Fruit fly (Drosophila melanogaster) whole organism, prepupa: Measurements from ENCODE around the gene IFT57.
A peak's percentile ranks its signal among the peaks of the same experiment; 100 is the strongest.

Source experiments
- Blimp-1 ChIP-seq: fragments of 200-800 bp; sonication (Bioruptor generic); optimal IDR thresholded peaks from 3 replicates; lab custom pipeline; 2017; ENCODE audit warnings: missing biosample characterization, missing genetic modification characterization, mild to moderate bottlenecking, moderate library complexity, missing genetic modification reagents
- CG10631 ChIP-seq: fragments of 200-800 bp; sonication (Bioruptor generic); optimal IDR thresholded peaks from 2 replicates; lab custom pipeline; 2016; ENCODE audit warnings: missing biosample characterization, missing genetic modification characterization
- CG10669 ChIP-seq: fragments of 200-800 bp; sonication (Bioruptor generic); optimal IDR thresholded peaks from 3 replicates; lab custom pipeline; 2018; ENCODE audit warnings: missing biosample characterization, mild to moderate bottlenecking, missing genetic modification characterization, moderate library complexity
- CG11294 ChIP-seq: fragments of 200-800 bp; sonication (Bioruptor generic); IDR thresholded peaks from 2 replicates; pipeline ENCODE4 v1.3.6; 2022; ENCODE audit warnings: missing biosample characterization, missing genetic modification characterization
- CG11902 ChIP-seq: fragments of 200-800 bp; sonication (Bioruptor generic); optimal IDR thresholded peaks from 3 replicates; lab custom pipeline; 2016; ENCODE audit warnings: missing biosample characterization, missing genetic modification characterization
- CG15336 ChIP-seq: fragments of 200-800 bp; sonication (Bioruptor generic); IDR thresholded peaks from 2 replicates; pipeline ENCODE4 v1.3.6; 2022; ENCODE audit warnings: missing biosample characterization, missing genetic modification characterization
- CG1621 ChIP-seq: fragments of 200-800 bp; sonication (Bioruptor generic); optimal IDR thresholded peaks from 3 replicates; lab custom pipeline; 2018; ENCODE audit warnings: missing biosample characterization, mild to moderate bottlenecking, missing genetic modification characterization
- CG16779 ChIP-seq: fragments of 200-800 bp; sonication (Bioruptor generic); optimal IDR thresholded peaks from 3 replicates; lab custom pipeline; 2017; ENCODE audit warnings: missing biosample characterization, mild to moderate bottlenecking, missing genetic modification characterization
- CG3032 ChIP-seq: fragments of 200-800 bp; optimal IDR thresholded peaks from 2 replicates; lab custom pipeline; 2019; ENCODE audit warnings: missing biosample characterization, mild to moderate bottlenecking, missing genetic modification characterization, moderate library complexity
- CG31627 ChIP-seq: fragments of 200-800 bp; sonication (Bioruptor generic); optimal IDR thresholded peaks from 3 replicates; lab custom pipeline; 2016; ENCODE audit warnings: missing biosample characterization, missing genetic modification characterization
- CG34406 ChIP-seq: fragments of 200-800 bp; sonication (Bioruptor generic); optimal IDR thresholded peaks from 3 replicates; lab custom pipeline; 2016; ENCODE audit warnings: missing biosample characterization, missing genetic modification characterization
- CG3919 ChIP-seq: fragments of 200-800 bp; sonication (Bioruptor generic); optimal IDR thresholded peaks from 3 replicates; lab custom pipeline; 2016; ENCODE audit warnings: missing biosample characterization, missing genetic modification characterization
- CG4318 ChIP-seq: fragments of 200-800 bp; sonication (Bioruptor generic); optimal IDR thresholded peaks from 3 replicates; lab custom pipeline; 2017; ENCODE audit warnings: missing biosample characterization, mild to moderate bottlenecking, missing genetic modification characterization
- CG6163 ChIP-seq: fragments of 200-800 bp; sonication (Bioruptor generic); IDR thresholded peaks from 3 replicates; pipeline ENCODE4 v1.3.6; 2022; ENCODE audit warnings: missing biosample characterization, missing genetic modification characterization
- CG6276 ChIP-seq: fragments of 200-800 bp; sonication (Bioruptor generic); optimal IDR thresholded peaks from 2 replicates; lab custom pipeline; 2017; ENCODE audit warnings: missing biosample characterization, mild to moderate bottlenecking, missing genetic modification characterization
- CG6792 ChIP-seq: fragments of 200-800 bp; sonication (Bioruptor generic); optimal IDR thresholded peaks from 3 replicates; lab custom pipeline; 2016; ENCODE audit warnings: missing biosample characterization, missing genetic modification characterization
- CG6854 ChIP-seq: fragments of 200-800 bp; sonication (Bioruptor generic); optimal IDR thresholded peaks from 2 replicates; lab custom pipeline; 2017; ENCODE audit warnings: missing biosample characterization, mild to moderate bottlenecking, missing genetic modification characterization
- CG7368 ChIP-seq: fragments of 200-800 bp; sonication (Bioruptor generic); optimal IDR thresholded peaks from 3 replicates; lab custom pipeline; 2016; ENCODE audit warnings: missing biosample characterization, missing genetic modification characterization
- CG8319 ChIP-seq: fragments of 200-800 bp; sonication (Bioruptor generic); optimal IDR thresholded peaks from 3 replicates; lab custom pipeline; 2016; ENCODE audit warnings: missing biosample characterization, missing genetic modification characterization
- CG8632 ChIP-seq: fragments of 200-800 bp; sonication (Bioruptor generic); optimal IDR thresholded peaks from 3 replicates; lab custom pipeline; 2016; ENCODE audit warnings: missing biosample characterization, missing genetic modification characterization
- CG9139 ChIP-seq: fragments of 200-800 bp; sonication (Bioruptor generic); optimal IDR thresholded peaks from 3 replicates; lab custom pipeline; 2017; ENCODE audit warnings: missing biosample characterization, mild to moderate bottlenecking, missing genetic modification characterization
- Eip75B ChIP-seq: fragments of 200-800 bp; sonication (Bioruptor generic); optimal IDR thresholded peaks from 3 replicates; lab custom pipeline; 2016; ENCODE audit warnings: missing biosample characterization, missing genetic modification characterization
- Eip78C ChIP-seq: fragments of 200-800 bp; sonication (Bioruptor generic); peaks from one replicate; lab custom pipeline; 2016; ENCODE audit warnings: missing biosample characterization, missing genetic modification characterization
- Ets21C ChIP-seq: fragments of 200-800 bp; sonication (Bioruptor generic); optimal IDR thresholded peaks from 3 replicates; lab custom pipeline; 2016; ENCODE audit warnings: missing biosample characterization, missing genetic modification characterization
- Ets96B ChIP-seq: fragments of 200-800 bp; optimal IDR thresholded peaks from 2 replicates; lab custom pipeline; 2019; ENCODE audit warnings: missing biosample characterization, mild to moderate bottlenecking, missing genetic modification characterization, moderate library complexity
- Gug ChIP-seq: fragments of 200-800 bp; sonication (Bioruptor generic); IDR thresholded peaks from 2 replicates; pipeline ENCODE4 v1.3.6; 2022; ENCODE audit warnings: missing biosample characterization, missing genetic modification characterization
- Hr38 ChIP-seq: sonication (Bioruptor generic); optimal IDR thresholded peaks from 2 replicates; lab custom pipeline; 2016; ENCODE audit warnings: missing biosample characterization, missing genetic modification characterization
- Hr39 ChIP-seq: fragments of 200-800 bp; sonication (Bioruptor generic); optimal IDR thresholded peaks from 2 replicates; lab custom pipeline; 2016; ENCODE audit warnings: missing biosample characterization, missing genetic modification characterization
- Lpt ChIP-seq: fragments of 200-800 bp; sonication (Bioruptor generic); optimal IDR thresholded peaks from 3 replicates; lab custom pipeline; 2016; ENCODE audit warnings: missing biosample characterization, missing genetic modification characterization
- OdsH ChIP-seq: fragments of 200-800 bp; sonication (Bioruptor generic); optimal IDR thresholded peaks from 3 replicates; lab custom pipeline; 2016; ENCODE audit warnings: missing biosample characterization, missing genetic modification characterization
- Smox ChIP-seq: fragments of 200-800 bp; sonication (Bioruptor generic); optimal IDR thresholded peaks from 3 replicates; lab custom pipeline; 2016; ENCODE audit warnings: missing biosample characterization, missing genetic modification characterization
- Sox102F ChIP-seq: fragments of 200-800 bp; sonication (Bioruptor generic); optimal IDR thresholded peaks from 2 replicates; lab custom pipeline; 2016; ENCODE audit warnings: missing biosample characterization, mild to moderate bottlenecking, missing genetic modification characterization
- Sox14 ChIP-seq: fragments of 200-800 bp; sonication (Bioruptor generic); optimal IDR thresholded peaks from 3 replicates; lab custom pipeline; 2016; ENCODE audit warnings: missing biosample characterization, missing genetic modification characterization
- Sox15 ChIP-seq: fragments of 200-800 bp; sonication (Bioruptor generic); optimal IDR thresholded peaks from 3 replicates; lab custom pipeline; 2016; ENCODE audit warnings: missing biosample characterization, missing genetic modification characterization
- achi ChIP-seq: fragments of 200-800 bp; sonication (Bioruptor generic); optimal IDR thresholded peaks from 3 replicates; lab custom pipeline; 2016; ENCODE audit warnings: missing biosample characterization, missing genetic modification characterization
- acj6 ChIP-seq: fragments of 200-800 bp; sonication (Bioruptor generic); optimal IDR thresholded peaks from 3 replicates; lab custom pipeline; 2016; ENCODE audit warnings: missing biosample characterization, missing genetic modification characterization
- cyc ChIP-seq: fragments of 200-800 bp; sonication (Bioruptor generic); optimal IDR thresholded peaks from 3 replicates; lab custom pipeline; 2016; ENCODE audit warnings: missing biosample characterization, missing genetic modification characterization
- dac ChIP-seq: fragments of 200-800 bp; sonication (Bioruptor generic); optimal IDR thresholded peaks from 2 replicates; lab custom pipeline; 2017; ENCODE audit warnings: missing biosample characterization, mild to moderate bottlenecking, missing genetic modification characterization
- dsx ChIP-seq: fragments of 200-800 bp; optimal IDR thresholded peaks from 3 replicates; lab custom pipeline; 2019; ENCODE audit warnings: missing biosample characterization, mild to moderate bottlenecking, missing genetic modification characterization, moderate library complexity; ENCODE audit not compliant: poor library complexity, severe bottlenecking
- eg ChIP-seq: fragments of 200-800 bp; sonication (Bioruptor generic); IDR thresholded peaks from 3 replicates; pipeline ENCODE4 v1.3.6; 2022; ENCODE audit warnings: missing biosample characterization, missing genetic modification characterization
- esn ChIP-seq: fragments of 200-800 bp; sonication (Bioruptor generic); optimal IDR thresholded peaks from 2 replicates; lab custom pipeline; 2016; ENCODE audit warnings: missing biosample characterization, mild to moderate bottlenecking, missing genetic modification characterization, moderate library complexity
- fd59A ChIP-seq: fragments of 200-800 bp; sonication (Bioruptor generic); optimal IDR thresholded peaks from 2 replicates; lab custom pipeline; 2017; ENCODE audit warnings: missing biosample characterization, mild to moderate bottlenecking, missing genetic modification characterization, missing genetic modification reagents
- fd85E ChIP-seq: fragments of 200-800 bp; sonication (Bioruptor generic); optimal IDR thresholded peaks from 3 replicates; lab custom pipeline; 2016; ENCODE audit warnings: missing biosample characterization, missing genetic modification characterization
- fkh ChIP-seq: fragments of 200-800 bp; sonication (Bioruptor generic); optimal IDR thresholded peaks from 3 replicates; lab custom pipeline; 2017; ENCODE audit warnings: missing biosample characterization, mild to moderate bottlenecking, missing genetic modification characterization, moderate library complexity
- lz ChIP-seq: fragments of 200-800 bp; sonication (Bioruptor generic); optimal IDR thresholded peaks from 3 replicates; lab custom pipeline; 2016; ENCODE audit warnings: missing biosample characterization, missing genetic modification characterization
- net ChIP-seq: fragments of 200-800 bp; sonication (Bioruptor generic); optimal IDR thresholded peaks from 3 replicates; lab custom pipeline; 2016; ENCODE audit warnings: missing biosample characterization, missing genetic modification characterization
- pdm3 ChIP-seq: fragments of 200-800 bp; sonication (Bioruptor generic); optimal IDR thresholded peaks from 3 replicates; lab custom pipeline; 2016; ENCODE audit warnings: missing biosample characterization, missing genetic modification characterization
- spab ChIP-seq: fragments of 200-800 bp; sonication (Bioruptor generic); optimal IDR thresholded peaks from 2 replicates; lab custom pipeline; 2017; ENCODE audit warnings: missing biosample characterization, mild to moderate bottlenecking, missing genetic modification characterization, missing genetic modification reagents
- ss ChIP-seq, 2 experiments: fragments of 200-800 bp; sonication (Bioruptor generic); optimal IDR thresholded peaks; 2 replicates in 1 of 2; 3 replicates in 1 of 2; lab custom pipeline; 2017 to 2018; ENCODE audit warnings: mild to moderate bottlenecking in 2 of 2, missing biosample characterization in 2 of 2, missing genetic modification characterization in 2 of 2, moderate library complexity in 1 of 2
- svp ChIP-seq: fragments of 200-800 bp; sonication (Bioruptor generic); peaks from one replicate; lab custom pipeline; 2016; ENCODE audit warnings: missing biosample characterization, missing genetic modification characterization
- topi ChIP-seq: fragments of 200-800 bp; sonication (Bioruptor generic); optimal IDR thresholded peaks from 3 replicates; lab custom pipeline; 2016; ENCODE audit warnings: missing biosample characterization, missing genetic modification characterization
- vri ChIP-seq: fragments of 200-800 bp; sonication (Bioruptor generic); optimal IDR thresholded peaks from 3 replicates; lab custom pipeline; 2016; ENCODE audit warnings: missing biosample characterization, mild to moderate bottlenecking, missing genetic modification characterization

The IFT57 gene

dm6 chr2L:3552773-3553172, 22.2 kb downstream of the IFT57 start:
- TF ChIP-seq CG11902 (peak; percentile 45), Sox102F (GFP tag; lab: Kevin White, UChicago) (peak; percentile 74), vri (peak; percentile 60), CG34406 (GFP tag; lab: Kevin White, UChicago) (peak; percentile 37), dsx (peak; percentile 72), Blimp-1 (GFP tag; lab: Kevin White, UChicago) (peak; percentile 27), CG8319 (peak; percentile 51), fd85E (GFP tag; lab: Kevin White, UChicago) (no peak), CG7368 (GFP tag; lab: Kevin White, UChicago) (peak; percentile 65), CG15336 (GFP tag; lab: Robert Waterston, UW) (0 out of 2 replicates have a peak, but pooled peaks have one; percentile 19), CG31627 (GFP tag; lab: Kevin White, UChicago) (peak; percentile 73), Lpt (GFP tag; lab: Kevin White, UChicago) (peak; percentile 11), esn (GFP tag; lab: Kevin White, UChicago) (peak; percentile 76), cyc (GFP tag; lab: Kevin White, UChicago) (peak; percentile 65), CG1621 (peak; percentile 54), achi (GFP tag; lab: Kevin White, UChicago) (peak; percentile 50), spab (peak; percentile 73), CG3919 (GFP tag; lab: Kevin White, UChicago) (peak; percentile 71), CG10631 (GFP tag; lab: Kevin White, UChicago) (peak; percentile 79), OdsH (GFP tag; lab: Kevin White, UChicago) (peak; percentile 61), CG11294 (GFP tag; lab: Robert Waterston, UW) (0 out of 2 replicates have a peak, but pooled peaks have one; percentile 21), CG6854 (peak; percentile 42), CG10669 (GFP tag; lab: Kevin White, UChicago) (peak; percentile 78), CG6792 (GFP tag; lab: Kevin White, UChicago) (peak; percentile 72), Sox14 (peak; percentile 72), CG4318 (GFP tag; lab: Kevin White, UChicago) (no peak), svp (GFP tag; lab: Kevin White, UChicago) (peak; percentile 87), fkh (GFP tag; lab: Kevin White, UChicago) (no peak), dac (GFP tag; lab: Kevin White, UChicago) (no peak), net (GFP tag; lab: Kevin White, UChicago) (peak; percentile 25), CG16779 (tag; lab: Kevin White, UChicago) (no peak), Ets21C (GFP tag; lab: Kevin White, UChicago) (peak; percentile 52), topi (GFP tag; lab: Kevin White, UChicago) (peak; percentile 60), pdm3 (GFP tag; lab: Kevin White, UChicago) (peak; percentile 68), Gug (0 out of 2 replicates have a peak, but pooled peaks have one; percentile 26), Smox (GFP tag; lab: Kevin White, UChicago) (peak; percentile 36), eg (GFP tag; lab: Robert Waterston, UW) (peak; percentile 25; the same call in 1 of the 3 replicates), Hr38 (GFP tag; lab: Kevin White, UChicago) (no peak), CG9139 (GFP tag; lab: Kevin White, UChicago) (peak; percentile 8), CG8632 (GFP tag; lab: Kevin White, UChicago) (peak; percentile 33), Hr39 (peak; percentile 66), CG6276 (GFP tag; lab: Kevin White, UChicago) (no peak), lz (peak; percentile 61), ss (GFP tag; optimal IDR thresholded peaks at IDR 0.05; lab: Kevin White, UChicago) (peak; percentile 54 to 56), CG3032 (tag; lab: Kevin White, UChicago) (peak; percentile 85), fd59A (peak; percentile 73), Eip78C (GFP tag; lab: Kevin White, UChicago) (peak; percentile 91), Sox15 (peak; percentile 3), acj6 (GFP tag; lab: Kevin White, UChicago) (peak; percentile 78), CG6163 (GFP tag; lab: Robert Waterston, UW) (peak; percentile 83), Ets96B (tag; lab: Kevin White, UChicago) (peak; percentile 77), Eip75B (GFP tag; lab: Kevin White, UChicago) (peak; percentile 71)
